Worm (Caenorhabditis elegans): ENCODE measurements around the gene C12D8.13.

C12D8.13 gene

ce11 chrV:10203435-10204009 is 17.0 kb downstream of the C12D8.13 start, which contains the start of gene chpf-1:
Gene chpf-1, minus strand, starts transcription at chrV:10203485.
- peak; percentile 23 for TF ChIP-seq nhr-25 (tag; optimal IDR thresholded peaks at IDR 0.05; ENCODE audit: borderline replicate concordance, insufficient read depth)
- TF ChIP-seq nhr-10 (tag; optimal IDR thresholded peaks at IDR 0.05): no peak
- peak; percentile 39 for TF ChIP-seq hlh-30 (tag; optimal IDR thresholded peaks at IDR 0.05; ENCODE audit: insufficient read depth)
- TF ChIP-seq T20F7.1 (GFP tag; optimal IDR thresholded peaks at IDR 0.05): peak; percentile 23
- TF ChIP-seq ceh-20 (GFP tag; IDR thresholded peaks at IDR 0.05): no peak
- peak; percentile 64 for TF ChIP-seq ceh-28 (tag; optimal IDR thresholded peaks at IDR 0.05)
- TF ChIP-seq duxl-1 (tag; optimal IDR thresholded peaks at IDR 0.05; ENCODE audit: poor library complexity): peak; percentile 26
- peak in 1 of 2 experiments; percentile 23 for TF ChIP-seq lsy-2 (tag; optimal IDR thresholded peaks at IDR 0.05)
- TF ChIP-seq mep-1 (tag; optimal IDR thresholded peaks at IDR 0.05): peak; percentile 14
- no peak for TF ChIP-seq skn-1 (tag; optimal IDR thresholded peaks at IDR 0.05)
- TF ChIP-seq lim-7 (GFP tag; IDR thresholded peaks at IDR 0.05): no peak
- no peak for TF ChIP-seq set-16 (GFP tag; IDR thresholded peaks at IDR 0.05)
- peak; percentile 81 for TF ChIP-seq nhr-28 (tag; optimal IDR thresholded peaks at IDR 0.05)
- no peak for TF ChIP-seq fkh-10 (GFP tag; optimal IDR thresholded peaks at IDR 0.05)
- TF ChIP-seq unc-130 (GFP tag; optimal IDR thresholded peaks at IDR 0.05): no peak
- TF ChIP-seq lin-1 (GFP tag; IDR thresholded peaks at IDR 0.05): 0 out of 2 replicates have a peak, but pooled peaks have one; percentile 42
- TF ChIP-seq mes-2 (tag; optimal IDR thresholded peaks at IDR 0.05; ENCODE audit: poor library complexity, severe bottlenecking): peak; percentile 29
- TF ChIP-seq Y75B8A.6 (GFP tag; IDR thresholded peaks at IDR 0.05): no peak
- TF ChIP-seq dve-1 (tag; optimal IDR thresholded peaks at IDR 0.05; ENCODE audit: insufficient read depth): peak; percentile 60
- no peak for TF ChIP-seq F44E2.7 (GFP tag; IDR thresholded peaks at IDR 0.05)
- TF ChIP-seq pqm-1 (tag; optimal IDR thresholded peaks at IDR 0.05): peak; percentile 84
- no peak for TF ChIP-seq lin-39 (tag; optimal IDR thresholded peaks at IDR 0.05)
- no peak for TF ChIP-seq nhr-237 (tag; optimal IDR thresholded peaks at IDR 0.05)
- peak in 1 of 2 experiments; percentile 46 for TF ChIP-seq mdl-1 (tag; optimal IDR thresholded peaks at IDR 0.05)
- TF ChIP-seq rbr-2 (tag; optimal IDR thresholded peaks at IDR 0.05): no peak
- TF ChIP-seq hlh-11 (tag; optimal IDR thresholded peaks at IDR 0.05): peak; percentile 69
- TF ChIP-seq daf-16 (GFP tag; optimal IDR thresholded peaks at IDR 0.05): no peak
- peak; percentile 92 for TF ChIP-seq daf-16 (tag; optimal IDR thresholded peaks at IDR 0.05)
- peak; percentile 33; the same call in 1 of the 2 replicates for TF ChIP-seq dmd-6 (GFP tag; IDR thresholded peaks at IDR 0.05)

- no peak for TF ChIP-seq zfp-3 (GFP tag; conservative IDR thresholded peaks at IDR 0.05)
- no peak for TF ChIP-seq daf-19 (GFP tag; conservative IDR thresholded peaks at IDR 0.05)
- peak; percentile 49 for TF ChIP-seq ama-1 (optimal IDR thresholded peaks at IDR 0.05)
- TF ChIP-seq spr-3 (GFP tag; optimal IDR thresholded peaks at IDR 0.05): no peak
- TF ChIP-seq daf-16 (GFP tag; optimal IDR thresholded peaks at IDR 0.05): no peak
- TF ChIP-seq daf-16 (tag; optimal IDR thresholded peaks at IDR 0.05): peak; percentile 62
Measured at ce11 chrV:10202340-10202739, 18.2 kb downstream of the C12D8.13 start.

- TF ChIP-seq dve-1 (tag; optimal IDR thresholded peaks at IDR 0.05; ENCODE audit: insufficient read depth) (peak; percentile 51), nhr-28 (tag; optimal IDR thresholded peaks at IDR 0.05) (peak; percentile 82), aha-1 (tag) (peak; percentile 8), F10B5.3 (tag; optimal IDR thresholded peaks at IDR 0.05) (no peak), dmd-9 (GFP tag; IDR thresholded peaks at IDR 0.05) (0 out of 2 replicates have a peak, but pooled peaks have one; percentile 42), mdl-1 (tag; optimal IDR thresholded peaks at IDR 0.05) (peak in 1 of 2 experiments; percentile 18), nhr-48 (tag; optimal IDR thresholded peaks at IDR 0.05) (no peak), unc-62 (GFP tag; optimal IDR thresholded peaks at IDR 0.05 in 1 of 2) (peak in 1 of 2 experiments; percentile 73), unc-62 (tag; optimal IDR thresholded peaks at IDR 0.05) (no peak), lsy-2 (tag; optimal IDR thresholded peaks at IDR 0.05) (peak in 1 of 2 experiments; percentile 46)
Measured at ce11 chrV:10201913-10202312, 18.6 kb downstream of the C12D8.13 start, which contains the start of gene ZK856.7. Gene ZK856.7, plus strand, starts transcription at chrV:10202098.
